Worm (Caenorhabditis elegans) whole organism, young adult: ENCODE measurements around the gene pros-1.

Experiments used
- B0019.2 ChIP-seq: fragments of 200-800 bp; sonication (Bioruptor generic); conservative IDR thresholded peaks from 2 replicates; pipeline ENCODE4 v1.3.6; 2022; ENCODE audit warnings: missing genetic modification reagents, missing genetic modification characterization, missing compliant biosample characterization
- B0035.1 ChIP-seq: sonication (generic microtip); optimal IDR thresholded peaks from 2 replicates; lab custom pipeline; 2016; ENCODE audit warnings: missing genetic modification characterization, mild to moderate bottlenecking, missing compliant biosample characterization, missing genotype, missing genetic modification reagents
- B0261.1 ChIP-seq: sonication (generic microtip); optimal IDR thresholded peaks from 2 replicates; lab custom pipeline; 2016; ENCODE audit warnings: mild to moderate bottlenecking, missing genetic modification characterization, moderate library complexity, missing compliant biosample characterization
- C06A6.2 ChIP-seq: fragments of 200-800 bp; sonication (Bioruptor generic); conservative IDR thresholded peaks from 2 replicates; pipeline ENCODE4 v1.3.6; 2022; ENCODE audit warnings: missing genetic modification characterization, missing compliant biosample characterization
- D2030.7 ChIP-seq: fragments of 200-800 bp; sonication (Bioruptor generic); IDR thresholded peaks from 2 replicates; pipeline ENCODE4 v1.3.6; 2022; ENCODE audit warnings: missing genetic modification reagents, missing genetic modification characterization, missing compliant biosample characterization
- F23B12.7 ChIP-seq: sonication (generic microtip); optimal IDR thresholded peaks from 2 replicates; lab custom pipeline; 2017; ENCODE audit warnings: missing genetic modification characterization, mild to moderate bottlenecking, missing compliant biosample characterization, antibody characterized with exemption, moderate library complexity; ENCODE audit not compliant: insufficient read depth
- F37B4.10 ChIP-seq: fragments of 200-800 bp; sonication (Bioruptor generic); IDR thresholded peaks from 2 replicates; pipeline ENCODE4 v1.3.6; 2022; ENCODE audit warnings: missing genetic modification characterization, missing compliant biosample characterization
- F52B5.7 ChIP-seq: sonication (generic microtip); optimal IDR thresholded peaks from 2 replicates; lab custom pipeline; 2016; ENCODE audit warnings: mild to moderate bottlenecking, missing genetic modification characterization, missing compliant biosample characterization
- T07F8.4 ChIP-seq: sonication (generic microtip); optimal IDR thresholded peaks from 2 replicates; lab custom pipeline; 2016; ENCODE audit warnings: mild to moderate bottlenecking, missing genetic modification characterization, moderate library complexity, missing compliant biosample characterization
- T26A5.8 ChIP-seq: sonication (generic microtip); optimal IDR thresholded peaks from 2 replicates; lab custom pipeline; 2016; ENCODE audit warnings: missing genetic modification characterization, missing compliant biosample characterization
- Y95B8A.8 ChIP-seq: fragments of 200-800 bp; sonication (Bioruptor generic); IDR thresholded peaks from 2 replicates; pipeline ENCODE4 v1.3.6; 2022; ENCODE audit warnings: missing genetic modification reagents, missing genetic modification characterization, missing compliant biosample characterization
- ZK185.1 ChIP-seq: sonication (generic microtip); optimal IDR thresholded peaks from 2 replicates; lab custom pipeline; 2016; ENCODE audit warnings: mild to moderate bottlenecking, missing genetic modification characterization, missing compliant biosample characterization; ENCODE audit not compliant: poor library complexity, severe bottlenecking
- akir-1 ChIP-seq: fragments of 200-800 bp; sonication (Bioruptor generic); optimal IDR thresholded peaks from 2 replicates; lab custom pipeline; 2018; ENCODE audit warnings: mild to moderate bottlenecking, missing genetic modification characterization, moderate library complexity, missing compliant biosample characterization
- ama-1 ChIP-seq, 3 experiments: fragments of 150-350 bp in 1 of 3; sonication (generic microtip) in 2 of 3; optimal IDR thresholded peaks; 2 replicates each; lab custom pipeline; 2014 to 2018; ENCODE audit warnings: missing biosample characterization in 2 of 3, missing genetic modification characterization in 2 of 3, missing genetic modification reagents in 2 of 3
- aptf-2 ChIP-seq: fragments of 200-800 bp; sonication (Bioruptor generic); conservative IDR thresholded peaks from 2 replicates; pipeline ENCODE4 v1.3.6; 2022; ENCODE audit warnings: missing genetic modification reagents, missing genetic modification characterization, missing compliant biosample characterization
- attf-3 ChIP-seq: fragments of 200-800 bp; sonication (Bioruptor generic); conservative IDR thresholded peaks from 2 replicates; pipeline ENCODE4 v1.3.6; 2022; ENCODE audit warnings: missing genetic modification reagents, missing genetic modification characterization, missing compliant biosample characterization
- ceh-27 ChIP-seq: fragments of 200-800 bp; sonication (Bioruptor generic); optimal IDR thresholded peaks from 2 replicates; lab custom pipeline; 2018; ENCODE audit warnings: mild to moderate bottlenecking, missing genetic modification characterization, moderate library complexity, missing compliant biosample characterization
- ceh-91 ChIP-seq: fragments of 200-800 bp; sonication (Bioruptor generic); IDR thresholded peaks from 2 replicates; pipeline ENCODE4 v1.3.6; 2022; ENCODE audit warnings: missing genetic modification reagents, missing genetic modification characterization, missing compliant biosample characterization
- die-1 ChIP-seq: sonication (generic microtip); optimal IDR thresholded peaks from 2 replicates; lab custom pipeline; 2016; ENCODE audit warnings: missing genotype, mild to moderate bottlenecking, missing genetic modification characterization, missing compliant biosample characterization
- dpff-1 ChIP-seq: sonication (generic microtip); optimal IDR thresholded peaks from 2 replicates; lab custom pipeline; 2017; ENCODE audit warnings: mild to moderate bottlenecking, missing genetic modification characterization, missing compliant biosample characterization
- him-1 ChIP-seq: sonication (generic microtip); optimal IDR thresholded peaks from 2 replicates; lab custom pipeline; 2016; ENCODE audit warnings: missing genotype, missing genetic modification reagents, missing genetic modification characterization, missing compliant biosample characterization
- hmg-1.2 ChIP-seq: fragments of 200-800 bp; sonication (Bioruptor generic); IDR thresholded peaks from 2 replicates; pipeline ENCODE4 v1.3.6; 2022; ENCODE audit warnings: missing genetic modification reagents, missing genetic modification characterization, missing compliant biosample characterization
- hsf-1 ChIP-seq: fragments of 200-800 bp; sonication (Bioruptor generic); IDR thresholded peaks from 2 replicates; pipeline ENCODE4 v1.3.6; 2022; ENCODE audit warnings: missing genetic modification reagents, missing genetic modification characterization, missing compliant biosample characterization
- let-526 ChIP-seq: fragments of 200-800 bp; sonication (Bioruptor generic); IDR thresholded peaks from 2 replicates; pipeline ENCODE4 v1.3.6; 2022; ENCODE audit warnings: missing genetic modification reagents, missing genetic modification characterization, missing compliant biosample characterization
- lin-40 ChIP-seq: sonication (generic microtip); optimal IDR thresholded peaks from 2 replicates; lab custom pipeline; 2016; ENCODE audit warnings: missing genetic modification characterization, mild to moderate bottlenecking, missing compliant biosample characterization, missing genotype, missing genetic modification reagents
- lsl-1 ChIP-seq: fragments of 200-800 bp; sonication (Bioruptor generic); optimal IDR thresholded peaks from 2 replicates; lab custom pipeline; 2018; ENCODE audit warnings: mild to moderate bottlenecking, missing genetic modification characterization, moderate library complexity, missing compliant biosample characterization
- madf-10 ChIP-seq: sonication (generic microtip); optimal IDR thresholded peaks from 2 replicates; lab custom pipeline; 2016; ENCODE audit warnings: mild to moderate bottlenecking, missing genetic modification characterization, missing compliant biosample characterization
- madf-6 ChIP-seq: fragments of 200-800 bp; sonication (Bioruptor generic); IDR thresholded peaks from 2 replicates; pipeline ENCODE4 v1.3.6; 2022; ENCODE audit warnings: missing genetic modification reagents, missing genetic modification characterization, missing compliant biosample characterization
- mel-28 ChIP-seq: sonication (generic microtip); optimal IDR thresholded peaks from 2 replicates; lab custom pipeline; 2016; ENCODE audit warnings: borderline replicate concordance, mild to moderate bottlenecking, missing genetic modification characterization, missing compliant biosample characterization
- mes-4 ChIP-seq: sonication (generic microtip); optimal IDR thresholded peaks from 2 replicates; lab custom pipeline; 2016; ENCODE audit warnings: missing genotype, missing genetic modification characterization, missing compliant biosample characterization
- mxl-1 ChIP-seq: sonication (generic microtip); optimal IDR thresholded peaks from 2 replicates; lab custom pipeline; 2016; ENCODE audit warnings: missing genetic modification characterization, missing compliant biosample characterization
- nfya-1 ChIP-seq: sonication (generic microtip); optimal IDR thresholded peaks from 2 replicates; lab custom pipeline; 2017; ENCODE audit warnings: antibody characterized with exemption, missing compliant biosample characterization, missing genetic modification characterization, borderline replicate concordance; ENCODE audit not compliant: insufficient read depth
- nfyb-1 ChIP-seq: fragments of 200-800 bp; sonication (Bioruptor generic); IDR thresholded peaks from 2 replicates; pipeline ENCODE4 v1.3.6; 2022; ENCODE audit warnings: missing genetic modification reagents, missing genetic modification characterization, missing compliant biosample characterization
- nhr-179 ChIP-seq: sonication (generic microtip); optimal IDR thresholded peaks from 2 replicates; lab custom pipeline; 2016; ENCODE audit warnings: mild to moderate bottlenecking, missing genetic modification characterization, missing compliant biosample characterization
- nhr-80 ChIP-seq: sonication (generic microtip); optimal IDR thresholded peaks from 2 replicates; lab custom pipeline; 2016; ENCODE audit warnings: missing genetic modification characterization, missing compliant biosample characterization
- pbrm-1 ChIP-seq: fragments of 200-800 bp; sonication (Bioruptor generic); IDR thresholded peaks from 2 replicates; pipeline ENCODE4 v1.3.6; 2022; ENCODE audit warnings: missing genetic modification reagents, missing genetic modification characterization, missing compliant biosample characterization
- pha-4 ChIP-seq: fragments of 150-350 bp; sonication (generic microtip); optimal IDR thresholded peaks from 2 replicates; lab custom pipeline; 2014; ENCODE audit warnings: missing biosample characterization, missing genetic modification reagents, missing genetic modification characterization
- rpc-1 ChIP-seq, 2 experiments: fragments of 150-350 bp in 1 of 2; sonication (generic microtip) in 1 of 2; optimal IDR thresholded peaks; 2 replicates each; lab custom pipeline; 2014 to 2018; ENCODE audit warnings: missing biosample characterization in 1 of 2, missing genetic modification characterization in 1 of 2, missing genetic modification reagents in 1 of 2, missing genotype in 1 of 2
- snpc-1.1 ChIP-seq: sonication (generic microtip); optimal IDR thresholded peaks from 2 replicates; lab custom pipeline; 2017; ENCODE audit warnings: missing genetic modification characterization, mild to moderate bottlenecking, missing compliant biosample characterization, antibody characterized with exemption, moderate library complexity, missing genotype, missing genetic modification reagents; ENCODE audit not compliant: insufficient read depth
- snpc-3.4 ChIP-seq: sonication (generic microtip); optimal IDR thresholded peaks from 2 replicates; lab custom pipeline; 2017; ENCODE audit warnings: missing genetic modification characterization, mild to moderate bottlenecking, missing compliant biosample characterization, antibody characterized with exemption, moderate library complexity, missing genotype, missing genetic modification reagents
- tbp1 ChIP-seq: fragments of 200-800 bp; sonication (Bioruptor generic); optimal IDR thresholded peaks from 2 replicates; lab custom pipeline; 2018; ENCODE audit warnings: mild to moderate bottlenecking, missing genetic modification characterization, missing compliant biosample characterization
- ztf-18 ChIP-seq: sonication (generic microtip); optimal IDR thresholded peaks from 2 replicates; lab custom pipeline; 2016; ENCODE audit warnings: missing genotype, mild to moderate bottlenecking, missing genetic modification characterization, missing compliant biosample characterization
- ztf-25 ChIP-seq: fragments of 200-800 bp; sonication (Bioruptor generic); IDR thresholded peaks from 2 replicates; pipeline ENCODE4 v1.3.6; 2022; ENCODE audit warnings: missing genetic modification reagents, missing genetic modification characterization, missing compliant biosample characterization
- ztf-28 ChIP-seq: fragments of 200-800 bp; sonication (Bioruptor generic); IDR thresholded peaks from 2 replicates; pipeline ENCODE4 v1.3.6; 2022; ENCODE audit warnings: missing genetic modification reagents, missing genetic modification characterization, missing compliant biosample characterization
- ztf-3 ChIP-seq: fragments of 200-800 bp; sonication (Bioruptor generic); optimal IDR thresholded peaks from 2 replicates; lab custom pipeline; 2018; ENCODE audit warnings: mild to moderate bottlenecking, missing genetic modification characterization, missing compliant biosample characterization

The pros-1 gene

DNA sequence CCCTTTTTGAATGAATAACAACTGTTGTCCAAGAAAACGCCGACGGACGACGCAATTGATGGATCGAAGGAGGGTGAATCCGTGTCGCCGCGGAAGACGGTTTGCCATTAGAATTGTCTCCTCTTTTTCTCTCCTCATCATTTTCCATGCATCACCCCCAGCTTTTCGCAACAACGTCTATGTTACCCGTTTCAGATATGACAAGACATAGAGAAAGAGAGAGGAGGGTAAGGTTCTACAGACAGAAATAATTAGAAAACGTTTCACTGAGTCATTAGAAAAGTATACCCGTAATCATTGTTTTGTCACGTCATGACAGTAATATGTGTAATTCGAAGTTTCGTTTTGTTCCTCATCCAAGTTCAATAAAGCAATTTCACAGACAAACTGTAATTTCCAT, 38.7 kb downstream of the pros-1 start:
- TF ChIP-seq F37B4.10 (GFP tag; lab: Robert Waterston, UW) (no peak), F23B12.7 (tag; lab: Kevin White, UChicago) (no peak), nfya-1 (tag; lab: Kevin White, UChicago) (no peak), mel-28 (tag; lab: Kevin White, UChicago) (no peak), ama-1 (optimal IDR thresholded peaks at IDR 0.05; lab: Kevin White, UChicago) (no peak), ama-1 (GFP tag; optimal IDR thresholded peaks at IDR 0.05; lab: Kevin White, UChicago) (no peak), nhr-179 (tag; lab: Kevin White, UChicago) (no peak), pha-4 (tag; lab: Kevin White, UChicago) (no peak), T26A5.8 (tag; lab: Kevin White, UChicago) (no peak), ztf-3 (GFP tag; lab: Kevin White, UChicago) (no peak), lin-40 (tag; lab: Kevin White, UChicago) (no peak), ztf-25 (GFP tag; lab: Robert Waterston, UW) (no peak), B0019.2 (GFP tag; lab: Robert Waterston, UW) (no peak), mxl-1 (tag; lab: Kevin White, UChicago) (no peak), Y95B8A.8 (GFP tag; lab: Robert Waterston, UW) (no peak), madf-10 (no peak), dpff-1 (no peak), C06A6.2 (GFP tag; lab: Robert Waterston, UW) (no peak), snpc-3.4 (tag; lab: Kevin White, UChicago) (no peak)

ce11 chrIII:8106476-8106875, 39.4 kb downstream of the pros-1 start:
- TF ChIP-seq F23B12.7 (tag; lab: Kevin White, UChicago) (peak; percentile 43), D2030.7 (GFP tag; lab: Robert Waterston, UW) (peak; percentile 45; the same call in 1 of the 2 replicates), ZK185.1 (peak; percentile 70), tbp1 (GFP tag; lab: Kevin White, UChicago) (peak; percentile 95), madf-10 (peak; percentile 21), aptf-2 (GFP tag; lab: Robert Waterston, UW) (0 out of 2 replicates have a peak, but pooled peaks have one; percentile 33), let-526 (GFP tag; lab: Robert Waterston, UW) (peak; percentile 75), pbrm-1 (GFP tag; lab: Robert Waterston, UW) (0 out of 2 replicates have a peak, but pooled peaks have one; percentile 38), B0261.1 (tag; lab: Kevin White, UChicago) (peak; percentile 81), him-1 (tag; lab: Kevin White, UChicago) (peak; percentile 69), snpc-3.4 (tag; lab: Kevin White, UChicago) (peak; percentile 28), nhr-80 (tag; lab: Kevin White, UChicago) (peak; percentile 27), mxl-1 (tag; lab: Kevin White, UChicago) (peak; percentile 27), ceh-91 (no peak), nfyb-1 (GFP tag; lab: Robert Waterston, UW) (peak; percentile 65; the same call in 1 of the 2 replicates), snpc-1.1 (tag; lab: Kevin White, UChicago) (no peak), madf-6 (GFP tag; lab: Robert Waterston, UW) (peak; percentile 33; the same call in 1 of the 2 replicates), pha-4 (tag; lab: Kevin White, UChicago) (no peak), die-1 (tag; lab: Kevin White, UChicago) (peak; percentile 69), lsl-1 (GFP tag; lab: Kevin White, UChicago) (peak; percentile 7), ztf-18 (peak; percentile 53), B0035.1 (tag; lab: Kevin White, UChicago) (no peak), ceh-27 (GFP tag; lab: Kevin White, UChicago) (peak; percentile 59), hsf-1 (GFP tag; lab: Robert Waterston, UW) (no peak), attf-3 (GFP tag; lab: Robert Waterston, UW) (0 out of 2 replicates have a peak, but pooled peaks have one; percentile 22), rpc-1 (optimal IDR thresholded peaks at IDR 0.05; lab: Kevin White, UChicago) (peak; percentile 71), rpc-1 (tag; optimal IDR thresholded peaks at IDR 0.05; lab: Kevin White, UChicago) (peak; percentile 82), mes-4 (tag; lab: Kevin White, UChicago) (no peak), T07F8.4 (tag; lab: Kevin White, UChicago) (peak; percentile 15), ztf-28 (peak; percentile 74; the same call in 1 of the 2 replicates), hmg-1.2 (GFP tag; lab: Robert Waterston, UW) (peak; percentile 68), akir-1 (no peak), F52B5.7 (tag; lab: Kevin White, UChicago) (peak; percentile 2)
